Worm (Caenorhabditis elegans): ENCODE results near the gene sly-1.

The sly-1 gene

ce11 chrIII:10519615-10520014 lies 12.8 kb downstream of the sly-1 start:
- TF ChIP-seq lin-32 (GFP tag; optimal IDR thresholded peaks at IDR 0.05) = no peak

ce11 chrIII:10520523-10520922 lies 13.7 kb downstream of the sly-1 start, which contains the start of gene unc-49:
Gene unc-49 (plus strand): TSS chrIII:10520762.
- TF ChIP-seq cnd-1 (tag; optimal IDR thresholded peaks at IDR 0.05) (no peak), elt-1 (tag; optimal IDR thresholded peaks at IDR 0.05; ENCODE audit: borderline replicate concordance, insufficient read depth) (no peak), nhr-76 (tag; optimal IDR thresholded peaks at IDR 0.05) (no peak), hlh-1 (tag; optimal IDR thresholded peaks at IDR 0.05) (peak; percentile 62), mab-5 (tag; optimal IDR thresholded peaks at IDR 0.05) (no peak), bed-3 (GFP tag; optimal IDR thresholded peaks at IDR 0.05) (no peak), snpc-4 (tag; optimal IDR thresholded peaks at IDR 0.05) (no peak), drap-1 (GFP tag; optimal IDR thresholded peaks at IDR 0.05) (no peak), ces-1 (GFP tag; optimal IDR thresholded peaks at IDR 0.05) (no peak), nhr-28 (tag; optimal IDR thresholded peaks at IDR 0.05) (no peak), nhr-12 (tag; optimal IDR thresholded peaks at IDR 0.05) (no peak), ztf-11 (tag; optimal IDR thresholded peaks at IDR 0.05) (no peak), unc-39 (tag; optimal IDR thresholded peaks at IDR 0.05) (no peak), mep-1 (tag; optimal IDR thresholded peaks at IDR 0.05) (no peak), blmp-1 (tag; optimal IDR thresholded peaks at IDR 0.05) (no peak), flh-1 (GFP tag; optimal IDR thresholded peaks at IDR 0.05) (no peak), ceh-83 (GFP tag; optimal IDR thresholded peaks at IDR 0.05) (no peak), pha-4 (tag; optimal IDR thresholded peaks at IDR 0.05) (no peak), unc-120 (tag; optimal IDR thresholded peaks at IDR 0.05; ENCODE audit: poor library complexity, severe bottlenecking) (peak; percentile 47), nhr-237 (tag; optimal IDR thresholded peaks at IDR 0.05) (no peak), ceh-39 (tag; optimal IDR thresholded peaks at IDR 0.05) (no peak), lin-32 (GFP tag; optimal IDR thresholded peaks at IDR 0.05) (no peak), unc-62 (GFP tag; optimal IDR thresholded peaks at IDR 0.05) (peak; percentile 22), elt-3 (tag; optimal IDR thresholded peaks at IDR 0.05) (no peak)

- TF ChIP-seq ceh-43 (GFP tag; optimal IDR thresholded peaks at IDR 0.05) (no peak), blmp-1 (tag; optimal IDR thresholded peaks at IDR 0.05) (no peak), unc-120 (tag; optimal IDR thresholded peaks at IDR 0.05; ENCODE audit: poor library complexity, severe bottlenecking) (no peak), sptf-1 (tag; optimal IDR thresholded peaks at IDR 0.05) (no peak), sem-2 (GFP tag; optimal IDR thresholded peaks at IDR 0.05) (no peak), bed-3 (GFP tag; optimal IDR thresholded peaks at IDR 0.05) (no peak), ceh-39 (tag; optimal IDR thresholded peaks at IDR 0.05) (no peak), mab-5 (tag; optimal IDR thresholded peaks at IDR 0.05) (no peak), unc-39 (tag; optimal IDR thresholded peaks at IDR 0.05) (no peak), elt-1 (tag; optimal IDR thresholded peaks at IDR 0.05; ENCODE audit: borderline replicate concordance, insufficient read depth) (no peak)
Measured at ce11 chrIII:10521219-10521618, 14.4 kb downstream of the sly-1 start.

ce11 chrIII:10523025-10523424 lies 16.2 kb downstream of the sly-1 start:
- TF ChIP-seq nhr-28 (tag; optimal IDR thresholded peaks at IDR 0.05) = no peak
- TF ChIP-seq nhr-12 (tag; optimal IDR thresholded peaks at IDR 0.05) = no peak
- no peak for TF ChIP-seq tbx-8 (GFP tag; optimal IDR thresholded peaks at IDR 0.05)
- TF ChIP-seq nhr-76 (tag; optimal IDR thresholded peaks at IDR 0.05) = no peak
- TF ChIP-seq elt-1 (tag; optimal IDR thresholded peaks at IDR 0.05; ENCODE audit: borderline replicate concordance, insufficient read depth) = no peak
- no peak for TF ChIP-seq nhr-2 (tag; optimal IDR thresholded peaks at IDR 0.05)
- no peak for TF ChIP-seq mls-2 (tag; optimal IDR thresholded peaks at IDR 0.05)
- no peak for TF ChIP-seq lin-32 (GFP tag; optimal IDR thresholded peaks at IDR 0.05)
- no peak for TF ChIP-seq blmp-1 (tag; optimal IDR thresholded peaks at IDR 0.05)
- no peak for TF ChIP-seq ceh-39 (tag; optimal IDR thresholded peaks at IDR 0.05)
- no peak for TF ChIP-seq M03D4.4 (tag; optimal IDR thresholded peaks at IDR 0.05)

ce11 chrIII:10524823-10525222 lies 18.0 kb downstream of the sly-1 start:
- TF ChIP-seq snpc-4 (tag; optimal IDR thresholded peaks at IDR 0.05) = no peak
- TF ChIP-seq mls-2 (tag; optimal IDR thresholded peaks at IDR 0.05) = no peak
- TF ChIP-seq nhr-12 (tag; optimal IDR thresholded peaks at IDR 0.05) = no peak
- no peak for TF ChIP-seq elt-3 (tag; optimal IDR thresholded peaks at IDR 0.05)
- no peak for TF ChIP-seq nhr-2 (tag; optimal IDR thresholded peaks at IDR 0.05)
- TF ChIP-seq bed-3 (GFP tag; optimal IDR thresholded peaks at IDR 0.05) = no peak
- TF ChIP-seq elt-1 (tag; optimal IDR thresholded peaks at IDR 0.05; ENCODE audit: borderline replicate concordance, insufficient read depth) = no peak
- TF ChIP-seq ceh-43 (GFP tag; optimal IDR thresholded peaks at IDR 0.05) = no peak
- TF ChIP-seq nhr-28 (tag; optimal IDR thresholded peaks at IDR 0.05) = no peak
- TF ChIP-seq nhr-76 (tag; optimal IDR thresholded peaks at IDR 0.05) = no peak
- no peak for TF ChIP-seq ham-2 (GFP tag; optimal IDR thresholded peaks at IDR 0.05)
- TF ChIP-seq ceh-83 (GFP tag; optimal IDR thresholded peaks at IDR 0.05) = no peak
- TF ChIP-seq sptf-1 (tag; optimal IDR thresholded peaks at IDR 0.05) = no peak
- TF ChIP-seq hlh-1 (tag; optimal IDR thresholded peaks at IDR 0.05) = no peak
- TF ChIP-seq M03D4.4 (tag; optimal IDR thresholded peaks at IDR 0.05) = no peak
- no peak for TF ChIP-seq nhr-237 (tag; optimal IDR thresholded peaks at IDR 0.05)
- no peak for TF ChIP-seq ceh-39 (tag; optimal IDR thresholded peaks at IDR 0.05)
- no peak for TF ChIP-seq unc-120 (tag; optimal IDR thresholded peaks at IDR 0.05; ENCODE audit: poor library complexity, severe bottlenecking)
